Worm (Caenorhabditis elegans) whole organism, L1 larva: ENCODE results near the gene mlc-1.

Source experiments
- C34B4.2 ChIP-seq: sonication (generic microtip); optimal IDR thresholded peaks from 2 replicates; lab custom pipeline; 2017; ENCODE audit warnings: mild to moderate bottlenecking, missing genetic modification characterization, missing compliant biosample characterization
- aha-1 ChIP-seq: fragments of 150-350 bp; optimal IDR thresholded peaks from 2 replicates; lab custom pipeline; 2014; ENCODE audit warnings: missing biosample characterization, missing genetic modification characterization
- alr-1 ChIP-seq: fragments of 200-800 bp; sonication (Bioruptor generic); optimal IDR thresholded peaks from 2 replicates; lab custom pipeline; 2018; ENCODE audit warnings: borderline replicate concordance, mild to moderate bottlenecking, missing genetic modification characterization, missing compliant biosample characterization
- ama-1 ChIP-seq: fragments of 150-350 bp; optimal IDR thresholded peaks from 2 replicates; lab custom pipeline; 2014
- blmp-1 ChIP-seq: fragments of 150-350 bp; optimal IDR thresholded peaks from 2 replicates; lab custom pipeline; 2014; ENCODE audit warnings: missing biosample characterization, missing genetic modification characterization
- ceh-63 ChIP-seq: fragments of 200-800 bp; sonication (Bioruptor generic); optimal IDR thresholded peaks from 2 replicates; lab custom pipeline; 2018; ENCODE audit warnings: mild to moderate bottlenecking, missing genetic modification characterization, missing compliant biosample characterization
- ceh-82 ChIP-seq, 3 experiments: fragments of 150-350 bp in 1 of 3; sonication (generic microtip) in 2 of 3; optimal IDR thresholded peaks; 2 replicates each; lab custom pipeline; 2014 to 2017; ENCODE audit warnings: missing biosample characterization in 3 of 3, missing genetic modification characterization in 3 of 3
- ceh-88 ChIP-seq: fragments of 200-800 bp; sonication (Bioruptor generic); IDR thresholded peaks from 2 replicates; pipeline ENCODE4 v1.3.6; 2022; ENCODE audit warnings: missing genetic modification characterization, missing compliant biosample characterization
- efl-3 ChIP-seq: fragments of 200-800 bp; sonication (Bioruptor generic); optimal IDR thresholded peaks from 2 replicates; lab custom pipeline; 2018; ENCODE audit warnings: mild to moderate bottlenecking, missing genetic modification characterization, missing compliant biosample characterization
- elt-2 ChIP-seq: sonication (generic microtip); optimal IDR thresholded peaks from 2 replicates; lab custom pipeline; 2016; ENCODE audit warnings: missing genetic modification characterization, mild to moderate bottlenecking, inconsistent platforms, missing compliant biosample characterization, missing genetic modification reagents
- elt-3 ChIP-seq, 6 experiments: fragments of 150-350 bp in 1 of 6; sonication (generic microtip); optimal IDR thresholded peaks; 2 replicates each; lab custom pipeline; 2017 to 2018; ENCODE audit warnings: missing biosample characterization in 6 of 6, missing genetic modification characterization in 6 of 6, inconsistent platforms in 1 of 6
- ets-5 ChIP-seq: fragments of 200-800 bp; sonication (Bioruptor generic); IDR thresholded peaks from 2 replicates; pipeline ENCODE4 v1.3.6; 2022; ENCODE audit warnings: missing genetic modification characterization, missing compliant biosample characterization
- fkh-10 ChIP-seq: sonication (generic microtip); optimal IDR thresholded peaks from 2 replicates; lab custom pipeline; 2017; ENCODE audit warnings: missing biosample characterization, missing genetic modification reagents, missing genetic modification characterization
- fkh-8 ChIP-seq: sonication (generic microtip); optimal IDR thresholded peaks from 2 replicates; lab custom pipeline; 2016; ENCODE audit warnings: mild to moderate bottlenecking, missing genetic modification characterization, missing compliant biosample characterization
- hpl-2 ChIP-seq: fragments of 150-350 bp; optimal IDR thresholded peaks from 2 replicates; lab custom pipeline; 2014; ENCODE audit warnings: missing biosample characterization, missing genetic modification reagents, missing genetic modification characterization
- jun-1 ChIP-seq: fragments of 150-350 bp; optimal IDR thresholded peaks from 2 replicates; lab custom pipeline; 2014; ENCODE audit warnings: missing biosample characterization, missing genetic modification reagents, missing genetic modification characterization
- lin-14 ChIP-seq: fragments of 200-800 bp; sonication (Bioruptor generic); optimal IDR thresholded peaks from 2 replicates; lab custom pipeline; 2018; ENCODE audit warnings: mild to moderate bottlenecking, missing genetic modification characterization, moderate library complexity, missing compliant biosample characterization
- lin-15B ChIP-seq: fragments of 150-350 bp; sonication (generic microtip); optimal IDR thresholded peaks from 3 replicates; lab custom pipeline; 2014; ENCODE audit warnings: missing biosample characterization, missing genetic modification characterization
- lin-35 ChIP-seq, 2 experiments: fragments of 150-350 bp; optimal IDR thresholded peaks; 2 replicates each; lab custom pipeline; 2014; ENCODE audit warnings: missing biosample characterization in 2 of 2, missing genetic modification characterization in 2 of 2, missing genetic modification reagents in 2 of 2
- lir-3 ChIP-seq: sonication (generic microtip); optimal IDR thresholded peaks from 2 replicates; lab custom pipeline; 2016; ENCODE audit warnings: mild to moderate bottlenecking, missing genetic modification characterization, moderate library complexity, missing compliant biosample characterization; ENCODE audit not compliant: poor library complexity
- lsy-2 ChIP-seq, 2 experiments: fragments of 150-350 bp; optimal IDR thresholded peaks; 2 replicates each; lab custom pipeline; 2014; ENCODE audit warnings: missing biosample characterization in 2 of 2, missing genetic modification characterization in 2 of 2
- mab-9 ChIP-seq: fragments of 200-800 bp; sonication (Bioruptor generic); IDR thresholded peaks from 2 replicates; pipeline ENCODE4 v1.3.6; 2022; ENCODE audit warnings: missing genetic modification reagents, missing genetic modification characterization, missing compliant biosample characterization
- mef-2 ChIP-seq: fragments of 150-350 bp; optimal IDR thresholded peaks from 2 replicates; lab custom pipeline; 2014; ENCODE audit warnings: missing biosample characterization, missing genetic modification characterization
- mep-1 ChIP-seq: fragments of 150-350 bp; optimal IDR thresholded peaks from 2 replicates; lab custom pipeline; 2014; ENCODE audit warnings: missing biosample characterization, missing genetic modification characterization
- nhr-11 ChIP-seq: fragments of 150-350 bp; optimal IDR thresholded peaks from 2 replicates; lab custom pipeline; 2014; ENCODE audit warnings: missing biosample characterization, missing genetic modification characterization
- nhr-20 ChIP-seq: sonication (generic microtip); optimal IDR thresholded peaks from 2 replicates; lab custom pipeline; 2016; ENCODE audit warnings: mild to moderate bottlenecking, missing genetic modification characterization, missing compliant biosample characterization
- nhr-237 ChIP-seq: fragments of 150-350 bp; optimal IDR thresholded peaks from 2 replicates; lab custom pipeline; 2014; ENCODE audit warnings: missing biosample characterization, missing genetic modification characterization
- nhr-28 ChIP-seq: fragments of 150-350 bp; optimal IDR thresholded peaks from 2 replicates; lab custom pipeline; 2014; ENCODE audit warnings: missing biosample characterization, missing genetic modification characterization
- nhr-71 ChIP-seq: sonication (generic microtip); optimal IDR thresholded peaks from 2 replicates; lab custom pipeline; 2016; ENCODE audit warnings: mild to moderate bottlenecking, missing genetic modification characterization, moderate library complexity, missing compliant biosample characterization
- nhr-90 ChIP-seq: sonication (generic microtip); optimal IDR thresholded peaks from 2 replicates; lab custom pipeline; 2016; ENCODE audit warnings: mild to moderate bottlenecking, missing genetic modification characterization, missing compliant biosample characterization; ENCODE audit not compliant: poor library complexity
- pqm-1 ChIP-seq: sonication (generic microtip); optimal IDR thresholded peaks from 3 replicates; lab custom pipeline; 2017; ENCODE audit warnings: missing biosample characterization, missing genetic modification characterization
- skn-1 ChIP-seq: fragments of 150-350 bp; optimal IDR thresholded peaks from 2 replicates; lab custom pipeline; 2014; ENCODE audit warnings: missing biosample characterization, missing genetic modification characterization
- snpc-4 ChIP-seq: fragments of 150-350 bp; optimal IDR thresholded peaks from 2 replicates; lab custom pipeline; 2014; ENCODE audit warnings: missing biosample characterization, missing genetic modification characterization
- snu-23 ChIP-seq: sonication (generic microtip); optimal IDR thresholded peaks from 2 replicates; lab custom pipeline; 2016; ENCODE audit warnings: missing genetic modification characterization, missing compliant biosample characterization
- sox-4 ChIP-seq: sonication (generic microtip); optimal IDR thresholded peaks from 2 replicates; lab custom pipeline; 2016; ENCODE audit warnings: missing genetic modification characterization, missing compliant biosample characterization
- sup-37 ChIP-seq: fragments of 200-800 bp; sonication (Bioruptor generic); optimal IDR thresholded peaks from 2 replicates; lab custom pipeline; 2018; ENCODE audit warnings: mild to moderate bottlenecking, missing genetic modification characterization, missing compliant biosample characterization
- unc-30 ChIP-seq: sonication (generic microtip); optimal IDR thresholded peaks from 2 replicates; lab custom pipeline; 2017; ENCODE audit warnings: missing biosample characterization, missing genetic modification characterization
- unc-98 ChIP-seq: fragments of 200-800 bp; sonication (Bioruptor generic); IDR thresholded peaks from 2 replicates; pipeline ENCODE4 v1.3.6; 2022; ENCODE audit warnings: missing genetic modification characterization, missing compliant biosample characterization
- vab-15 ChIP-seq: sonication (generic microtip); optimal IDR thresholded peaks from 2 replicates; lab custom pipeline; 2017; ENCODE audit warnings: missing genotype, mild to moderate bottlenecking, missing genetic modification characterization, missing compliant biosample characterization
- zag-1 ChIP-seq: fragments of 150-350 bp; optimal IDR thresholded peaks from 2 replicates; lab custom pipeline; 2014; ENCODE audit warnings: missing biosample characterization, missing genetic modification characterization
- zip-4 ChIP-seq: fragments of 200-800 bp; sonication (Bioruptor generic); optimal IDR thresholded peaks from 2 replicates; lab custom pipeline; 2018; ENCODE audit warnings: mild to moderate bottlenecking, missing genetic modification characterization, moderate library complexity, missing compliant biosample characterization
- ztf-11 ChIP-seq, 2 experiments: sonication (generic microtip); optimal IDR thresholded peaks; 2 replicates each; lab custom pipeline; 2016 to 2017; ENCODE audit warnings: missing genetic modification characterization in 2 of 2, missing biosample characterization in 1 of 2, missing compliant biosample characterization in 1 of 2

Gene mlc-1

DNA sequence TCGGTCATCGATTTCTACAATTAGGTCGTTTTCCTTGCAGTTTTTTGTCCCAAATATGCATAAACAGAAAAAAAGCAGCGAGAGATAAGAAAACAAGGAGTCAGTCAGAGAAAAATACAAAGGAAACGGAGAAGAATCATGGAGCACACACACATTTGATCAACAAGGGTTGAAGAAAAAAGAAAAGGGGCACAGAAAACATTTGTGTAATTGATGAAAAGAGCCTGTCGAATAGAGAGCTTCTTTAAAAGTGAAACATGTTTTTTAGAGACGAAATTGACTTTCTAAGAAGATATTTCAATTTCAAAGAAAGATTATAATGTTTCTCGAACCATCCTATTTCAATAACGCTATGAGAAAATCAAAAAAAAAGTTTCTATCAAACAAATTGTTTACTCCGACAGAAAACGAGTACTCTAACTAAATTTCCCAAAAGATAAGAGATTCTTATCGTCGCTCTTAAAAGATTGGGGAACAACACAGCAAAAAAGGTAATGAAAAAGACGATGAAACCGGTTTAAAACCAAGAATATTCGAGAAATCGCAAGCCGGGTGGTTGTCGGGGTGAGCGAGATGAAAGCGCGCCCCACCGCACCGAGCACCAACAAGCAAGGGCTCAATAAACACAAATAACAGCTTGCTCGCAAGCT, 15.6 kb downstream of the mlc-1 start, which contains the start of gene tps-1 (continued):
- TF ChIP-seq efl-3 (GFP tag; lab: Kevin White, UChicago) = no peak

ce11 chrX:17475974-17476373, 17.0 kb downstream of the mlc-1 start:
- TF ChIP-seq elt-2 (tag; lab: Kevin White, UChicago) (peak; percentile 71), sup-37 (no peak), unc-30 (no peak), snu-23 (peak; percentile 27), lin-35 (GFP tag; optimal IDR thresholded peaks at IDR 0.05; lab: Kevin White, UChicago) (peak in 1 of 2 experiments; percentile 30), lin-14 (GFP tag; lab: Kevin White, UChicago) (peak; percentile 35), nhr-90 (tag; lab: Kevin White, UChicago) (peak; percentile 27), C34B4.2 (tag; lab: Kevin White, UChicago) (no peak), lir-3 (no peak), hpl-2 (GFP tag; lab: Kevin White, UChicago) (no peak), blmp-1 (tag; lab: Kevin White, UChicago) (peak; percentile 31), mep-1 (tag; lab: Kevin White, UChicago) (peak; percentile 3), nhr-237 (tag; lab: Kevin White, UChicago) (no peak), elt-3 (tag; optimal IDR thresholded peaks at IDR 0.05; lab: Kevin White, UChicago) (peak in 1 of 6 experiments; percentile 66), nhr-20 (peak; percentile 41), nhr-71 (tag; lab: Kevin White, UChicago) (peak; percentile 15)

- TF ChIP-seq elt-2 (tag; lab: Kevin White, UChicago) (peak; percentile 33), alr-1 (no peak)
These were observed 19.7 kb downstream of the mlc-1 start for ce11 chrX:17478677-17479076.

ce11 chrX:17479694-17480574, 20.9 kb downstream of the mlc-1 start:
- no peak for TF ChIP-seq aha-1 (tag; lab: Kevin White, UChicago)
- TF ChIP-seq lin-15B (tag; lab: Kevin White, UChicago) = no peak
- TF ChIP-seq zip-4 (GFP tag; lab: Kevin White, UChicago) = peak; percentile 79
- peak; percentile 70 for TF ChIP-seq mep-1 (tag; lab: Kevin White, UChicago)
- TF ChIP-seq elt-3 (tag; optimal IDR thresholded peaks at IDR 0.05; lab: Kevin White, UChicago) = peak in 2 of 6 experiments; percentile 70 to 73
- peak; percentile 60 to 70 (median 65) for TF ChIP-seq ceh-82 (tag; optimal IDR thresholded peaks at IDR 0.05; lab: Kevin White, UChicago)
- peak; percentile 97 for TF ChIP-seq fkh-8 (tag; lab: Kevin White, UChicago)
- no peak for TF ChIP-seq unc-30
- peak; percentile 62 for TF ChIP-seq nhr-11 (tag; lab: Kevin White, UChicago)
- no peak for TF ChIP-seq zag-1 (tag; lab: Kevin White, UChicago)
- TF ChIP-seq elt-2 (tag; lab: Kevin White, UChicago) = peak; percentile 76
- peak; percentile 82 for TF ChIP-seq sox-4 (tag; lab: Kevin White, UChicago)
- peak; percentile 48 for TF ChIP-seq vab-15 (tag; lab: Kevin White, UChicago)
- TF ChIP-seq mef-2 = peak; percentile 81
- no peak for TF ChIP-seq alr-1
- TF ChIP-seq fkh-10 = peak; percentile 70
- TF ChIP-seq lin-14 (GFP tag; lab: Kevin White, UChicago) = peak; percentile 98
- TF ChIP-seq mab-9 (GFP tag; lab: Robert Waterston, UW) = peak; percentile 75
- TF ChIP-seq jun-1 (tag; lab: Kevin White, UChicago) = peak; percentile 78
- TF ChIP-seq unc-98 (GFP tag; lab: Robert Waterston, UW) = peak; percentile 56; the same call in 1 of the 2 replicates
- peak in 1 of 2 experiments; percentile 60 for TF ChIP-seq ztf-11 (tag; optimal IDR thresholded peaks at IDR 0.05; lab: Kevin White, UChicago)
- TF ChIP-seq ceh-63 (GFP tag; lab: Kevin White, UChicago) = no peak
- no peak for TF ChIP-seq nhr-28 (tag; lab: Kevin White, UChicago)
- TF ChIP-seq sup-37 = peak; percentile 80
- peak; percentile 50 for TF ChIP-seq C34B4.2 (tag; lab: Kevin White, UChicago)
- TF ChIP-seq ama-1 (lab: Kevin White, UChicago) = no peak
- peak; percentile 75 for TF ChIP-seq skn-1 (tag; lab: Kevin White, UChicago)
- TF ChIP-seq pqm-1 = no peak
- peak; percentile 68 to 70 for TF ChIP-seq lsy-2 (tag; optimal IDR thresholded peaks at IDR 0.05; lab: Kevin White, UChicago)
- TF ChIP-seq nhr-71 (tag; lab: Kevin White, UChicago) = peak; percentile 99
- no peak for TF ChIP-seq ets-5 (GFP tag; lab: Robert Waterston, UW)
- TF ChIP-seq snpc-4 (tag; lab: Kevin White, UChicago) = peak; percentile 26
- TF ChIP-seq nhr-90 (tag; lab: Kevin White, UChicago) = peak; percentile 81
- TF ChIP-seq ceh-88 (GFP tag; lab: Robert Waterston, UW) = peak; percentile 74; the same call in 1 of the 2 replicates
